Worm (Caenorhabditis elegans): ENCODE results near the gene plx-1.
"Not testable (repeated sequence)": the region's sequence is repeated elsewhere in the genome, so short reads cannot be mapped to it uniquely, and the experiment has no call there.

DNA sequence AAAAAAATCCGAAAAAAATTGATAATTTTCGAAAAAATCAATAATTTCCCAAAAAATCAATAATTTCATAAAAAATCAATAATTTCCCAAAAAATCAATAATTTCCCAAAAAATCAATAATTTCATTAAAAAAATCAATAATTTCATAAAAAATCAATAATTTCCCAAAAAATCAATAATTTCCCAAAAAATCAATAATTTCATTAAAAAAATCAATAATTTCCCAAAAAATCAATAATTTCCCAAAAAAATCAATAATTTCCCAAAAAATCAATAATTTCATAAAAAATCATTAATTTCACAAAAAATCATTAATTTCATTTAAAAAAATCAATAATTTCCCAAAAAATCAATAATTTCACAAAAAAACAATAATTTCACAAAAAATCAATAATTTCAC is 18.5 kb downstream of the plx-1 start:
- TF ChIP-seq mab-5 (tag; optimal IDR thresholded peaks at IDR 0.05); ceh-83 (GFP tag; optimal IDR thresholded peaks at IDR 0.05); unc-62 (GFP tag; optimal IDR thresholded peaks at IDR 0.05); nhr-28 (tag; optimal IDR thresholded peaks at IDR 0.05); nhr-237 (tag; optimal IDR thresholded peaks at IDR 0.05); cnd-1 (tag; optimal IDR thresholded peaks at IDR 0.05); nhr-12 (tag; optimal IDR thresholded peaks at IDR 0.05); hlh-1 (tag; optimal IDR thresholded peaks at IDR 0.05): not testable (repeated sequence)

All from whole organism, mixed stage, embryonic.